Worm (Caenorhabditis elegans) whole organism, L4/young adult: Measurements from ENCODE around the gene srz-97.

Experiments
- W03F9.2 ChIP-seq: fragments of 150-350 bp; optimal IDR thresholded peaks from 2 replicates; lab custom pipeline; 2014; ENCODE audit warnings: missing biosample characterization, missing genetic modification characterization
- dao-5 ChIP-seq: sonication (generic microtip); optimal IDR thresholded peaks from 2 replicates; lab custom pipeline; 2016; ENCODE audit warnings: missing genotype, missing genetic modification characterization, moderate library complexity, missing compliant biosample characterization
- him-1 ChIP-seq: sonication (generic microtip); optimal IDR thresholded peaks from 2 replicates; lab custom pipeline; 2016; ENCODE audit warnings: missing genotype, missing genetic modification reagents, missing genetic modification characterization, missing compliant biosample characterization

- TF ChIP-seq him-1 (tag; lab: Kevin White, UChicago) = no peak
- TF ChIP-seq W03F9.2 (tag; lab: Kevin White, UChicago) = no peak
- no peak for TF ChIP-seq dao-5
Measured at ce11 chrV:14481987-14482386, 13.9 kb upstream of the srz-97 start, which contains the start of gene R02D5.10.
